Worm (Caenorhabditis elegans): ENCODE results near the gene R05A10.2.

ce11 chrIV:14164109-14164508, 13.0 kb upstream of the R05A10.2 start:
- TF ChIP-seq nhr-11 (tag; optimal IDR thresholded peaks at IDR 0.05) = no peak
- no peak for TF ChIP-seq ceh-82 (tag; optimal IDR thresholded peaks at IDR 0.05)
- TF ChIP-seq unc-39 (tag; optimal IDR thresholded peaks at IDR 0.05) = no peak

Measured in whole organism, L2 larva.